Worm (Caenorhabditis elegans) whole organism, L1 larva: Measurements from ENCODE around the gene R11E3.19.

ENCODE experiments used
- F16B12.6 ChIP-seq: fragments of 150-350 bp; optimal IDR thresholded peaks from 2 replicates; lab custom pipeline; 2014; ENCODE audit warnings: missing biosample characterization, missing genetic modification characterization
- Y116A8C.19 ChIP-seq: sonication (generic microtip); optimal IDR thresholded peaks from 2 replicates; lab custom pipeline; 2016; ENCODE audit warnings: missing compliant biosample characterization, missing genetic modification characterization, borderline replicate concordance
- aly-2 ChIP-seq: fragments of 150-350 bp; optimal IDR thresholded peaks from 2 replicates; lab custom pipeline; 2014; ENCODE audit warnings: missing biosample characterization, missing genetic modification characterization
- ama-1 ChIP-seq: fragments of 150-350 bp; optimal IDR thresholded peaks from 2 replicates; lab custom pipeline; 2014
- ceh-82 ChIP-seq, 3 experiments: fragments of 150-350 bp in 1 of 3; sonication (generic microtip) in 2 of 3; optimal IDR thresholded peaks; 2 replicates each; lab custom pipeline; 2014 to 2017; ENCODE audit warnings: missing biosample characterization in 3 of 3, missing genetic modification characterization in 3 of 3
- ceh-90 ChIP-seq: sonication (generic microtip); optimal IDR thresholded peaks from 2 replicates; lab custom pipeline; 2016; ENCODE audit warnings: missing genetic modification characterization, missing compliant biosample characterization
- dpl-1 ChIP-seq, 3 experiments: fragments of 150-350 bp in 2 of 3; sonication (generic microtip) in 1 of 3; optimal IDR thresholded peaks; 2 replicates each; lab custom pipeline; 2014 to 2017; ENCODE audit warnings: missing biosample characterization in 3 of 3, missing genetic modification characterization in 3 of 3, missing genetic modification reagents in 3 of 3
- egl-13 ChIP-seq: sonication (generic microtip); optimal IDR thresholded peaks from 2 replicates; lab custom pipeline; 2016; ENCODE audit warnings: missing genotype, missing genetic modification reagents, missing genetic modification characterization, missing compliant biosample characterization
- egl-27 ChIP-seq, 2 experiments: fragments of 150-350 bp in 1 of 2; sonication (generic microtip); optimal IDR thresholded peaks; 3 replicates each; lab custom pipeline; 2017 to 2018; ENCODE audit warnings: missing biosample characterization in 2 of 2, missing genetic modification characterization in 2 of 2, missing genetic modification reagents in 2 of 2
- fkh-10 ChIP-seq: sonication (generic microtip); optimal IDR thresholded peaks from 2 replicates; lab custom pipeline; 2017; ENCODE audit warnings: missing biosample characterization, missing genetic modification reagents, missing genetic modification characterization
- fkh-8 ChIP-seq: sonication (generic microtip); optimal IDR thresholded peaks from 2 replicates; lab custom pipeline; 2016; ENCODE audit warnings: mild to moderate bottlenecking, missing genetic modification characterization, missing compliant biosample characterization
- fos-1 ChIP-seq: fragments of 150-350 bp; optimal IDR thresholded peaks from 2 replicates; lab custom pipeline; 2014; ENCODE audit warnings: missing biosample characterization, missing genetic modification characterization
- hpl-2 ChIP-seq: fragments of 150-350 bp; optimal IDR thresholded peaks from 2 replicates; lab custom pipeline; 2014; ENCODE audit warnings: missing biosample characterization, missing genetic modification reagents, missing genetic modification characterization
- isw-1 ChIP-seq: fragments of 200-800 bp; sonication (Bioruptor generic); IDR thresholded peaks from 2 replicates; pipeline ENCODE4 v1.3.6; 2022; ENCODE audit warnings: missing genetic modification characterization, missing compliant biosample characterization
- lin-13 ChIP-seq: fragments of 150-350 bp; optimal IDR thresholded peaks from 2 replicates; lab custom pipeline; 2014; ENCODE audit warnings: missing biosample characterization, missing genetic modification reagents, missing genetic modification characterization
- lin-14 ChIP-seq: fragments of 200-800 bp; sonication (Bioruptor generic); optimal IDR thresholded peaks from 2 replicates; lab custom pipeline; 2018; ENCODE audit warnings: mild to moderate bottlenecking, missing genetic modification characterization, moderate library complexity, missing compliant biosample characterization
- lin-15B ChIP-seq: fragments of 150-350 bp; sonication (generic microtip); optimal IDR thresholded peaks from 3 replicates; lab custom pipeline; 2014; ENCODE audit warnings: missing biosample characterization, missing genetic modification characterization
- lin-35 ChIP-seq, 2 experiments: fragments of 150-350 bp; optimal IDR thresholded peaks; 2 replicates each; lab custom pipeline; 2014; ENCODE audit warnings: missing biosample characterization in 2 of 2, missing genetic modification characterization in 2 of 2, missing genetic modification reagents in 2 of 2
- lsy-2 ChIP-seq, 2 experiments: fragments of 150-350 bp; optimal IDR thresholded peaks; 2 replicates each; lab custom pipeline; 2014; ENCODE audit warnings: missing biosample characterization in 2 of 2, missing genetic modification characterization in 2 of 2
- mab-9 ChIP-seq: fragments of 200-800 bp; sonication (Bioruptor generic); IDR thresholded peaks from 2 replicates; pipeline ENCODE4 v1.3.6; 2022; ENCODE audit warnings: missing genetic modification reagents, missing genetic modification characterization, missing compliant biosample characterization
- nhr-11 ChIP-seq: fragments of 150-350 bp; optimal IDR thresholded peaks from 2 replicates; lab custom pipeline; 2014; ENCODE audit warnings: missing biosample characterization, missing genetic modification characterization
- nhr-28 ChIP-seq: fragments of 150-350 bp; optimal IDR thresholded peaks from 2 replicates; lab custom pipeline; 2014; ENCODE audit warnings: missing biosample characterization, missing genetic modification characterization
- nhr-47 ChIP-seq: sonication (generic microtip); optimal IDR thresholded peaks from 2 replicates; lab custom pipeline; 2016; ENCODE audit warnings: mild to moderate bottlenecking, missing genetic modification characterization, moderate library complexity, missing compliant biosample characterization
- nhr-77 ChIP-seq: fragments of 150-350 bp; optimal IDR thresholded peaks from 2 replicates; lab custom pipeline; 2014; ENCODE audit warnings: missing biosample characterization, missing genetic modification characterization
- pax-3 ChIP-seq: fragments of 200-800 bp; sonication (Bioruptor generic); optimal IDR thresholded peaks from 2 replicates; lab custom pipeline; 2018; ENCODE audit warnings: mild to moderate bottlenecking, missing genetic modification characterization, moderate library complexity, missing compliant biosample characterization
- rnt-1 ChIP-seq: sonication (generic microtip); optimal IDR thresholded peaks from 2 replicates; lab custom pipeline; 2016; ENCODE audit warnings: mild to moderate bottlenecking, missing genetic modification characterization, moderate library complexity, missing compliant biosample characterization
- snu-23 ChIP-seq: sonication (generic microtip); optimal IDR thresholded peaks from 2 replicates; lab custom pipeline; 2016; ENCODE audit warnings: missing genetic modification characterization, missing compliant biosample characterization
- sptf-1 ChIP-seq: fragments of 150-350 bp; optimal IDR thresholded peaks from 2 replicates; lab custom pipeline; 2014; ENCODE audit warnings: missing biosample characterization, missing genetic modification characterization
- sup-37 ChIP-seq: fragments of 200-800 bp; sonication (Bioruptor generic); optimal IDR thresholded peaks from 2 replicates; lab custom pipeline; 2018; ENCODE audit warnings: mild to moderate bottlenecking, missing genetic modification characterization, missing compliant biosample characterization
- tbx-2 ChIP-seq: sonication (generic microtip); optimal IDR thresholded peaks from 2 replicates; lab custom pipeline; 2016; ENCODE audit warnings: missing genetic modification characterization, missing compliant biosample characterization
- unc-130 ChIP-seq: fragments of 150-350 bp; optimal IDR thresholded peaks from 2 replicates; lab custom pipeline; 2017; ENCODE audit warnings: missing biosample characterization, missing genetic modification characterization, inconsistent platforms
- unc-30 ChIP-seq: sonication (generic microtip); optimal IDR thresholded peaks from 2 replicates; lab custom pipeline; 2017; ENCODE audit warnings: missing biosample characterization, missing genetic modification characterization
- unc-98 ChIP-seq: fragments of 200-800 bp; sonication (Bioruptor generic); IDR thresholded peaks from 2 replicates; pipeline ENCODE4 v1.3.6; 2022; ENCODE audit warnings: missing genetic modification characterization, missing compliant biosample characterization
- xbp-1 ChIP-seq: sonication (generic microtip); optimal IDR thresholded peaks from 2 replicates; lab custom pipeline; 2016; ENCODE audit warnings: missing genetic modification characterization, missing compliant biosample characterization
- ztf-4 ChIP-seq: fragments of 150-350 bp; optimal IDR thresholded peaks from 2 replicates; lab custom pipeline; 2014; ENCODE audit warnings: missing biosample characterization, missing genetic modification characterization

The R11E3.19 gene

DNA sequence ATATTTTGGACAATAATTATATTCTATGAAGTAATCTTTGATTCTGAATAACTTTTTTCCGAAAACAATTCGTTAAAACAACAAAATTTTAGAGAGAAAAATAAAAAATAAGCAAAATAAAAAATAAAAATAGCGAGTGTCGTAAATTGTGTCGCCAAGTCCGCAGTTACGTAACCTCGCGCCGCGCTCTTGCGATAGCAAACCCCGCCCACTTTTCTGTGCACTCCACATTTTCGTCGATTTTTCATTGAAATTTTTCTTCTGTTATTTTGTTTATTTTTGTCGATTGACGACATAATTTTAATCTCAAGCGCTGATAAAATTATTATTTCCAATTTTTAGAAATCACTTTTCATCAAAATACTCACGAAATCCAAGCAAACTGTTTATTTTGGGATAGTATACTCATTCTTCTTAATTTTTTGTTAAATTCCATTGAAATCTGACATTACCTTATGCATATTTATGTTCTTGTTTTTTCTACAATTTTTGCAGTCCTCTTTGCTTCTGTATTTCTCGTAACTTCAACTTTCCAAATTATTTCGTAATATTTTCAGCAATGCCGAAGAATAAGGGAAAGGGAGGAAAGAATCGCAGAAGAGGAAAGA lies 34.6 kb upstream of the R11E3.19 start, which contains the start of gene eif-1.A (continued):
- peak; percentile 4 for TF ChIP-seq fos-1 (tag; lab: Kevin White, UChicago)
- TF ChIP-seq F16B12.6 (tag; lab: Kevin White, UChicago) = peak; percentile 82
- TF ChIP-seq fkh-8 (tag; lab: Kevin White, UChicago) = peak; percentile 34
- peak; percentile 51 for TF ChIP-seq rnt-1 (tag; lab: Kevin White, UChicago)
- TF ChIP-seq snu-23 = peak; percentile 75
- TF ChIP-seq dpl-1 (GFP tag; optimal IDR thresholded peaks at IDR 0.05; lab: Kevin White, UChicago) = peak; percentile 54 to 72 (median 59)
- TF ChIP-seq hpl-2 (GFP tag; lab: Kevin White, UChicago) = peak; percentile 26
- no peak for TF ChIP-seq mab-9 (GFP tag; lab: Robert Waterston, UW)
- peak; percentile 54 to 75 for TF ChIP-seq lin-35 (GFP tag; optimal IDR thresholded peaks at IDR 0.05; lab: Kevin White, UChicago)
- peak; percentile 59 for TF ChIP-seq lin-15B (tag; lab: Kevin White, UChicago)
- TF ChIP-seq nhr-47 (tag; lab: Kevin White, UChicago) = peak; percentile 61
- peak; percentile 63 to 85 for TF ChIP-seq lsy-2 (tag; optimal IDR thresholded peaks at IDR 0.05; lab: Kevin White, UChicago)
- peak; percentile 72 for TF ChIP-seq unc-130 (tag; lab: Kevin White, UChicago)
- no peak for TF ChIP-seq unc-30 (tag; lab: Kevin White, UChicago)
- TF ChIP-seq ceh-82 (tag; optimal IDR thresholded peaks at IDR 0.05; lab: Kevin White, UChicago) = peak; percentile 18 to 62 (median 43)
- peak; percentile 6 for TF ChIP-seq lin-13 (GFP tag; lab: Kevin White, UChicago)
- peak; percentile 35 for TF ChIP-seq tbx-2 (tag; lab: Kevin White, UChicago)
- no peak for TF ChIP-seq ztf-4 (tag; lab: Kevin White, UChicago)

DNA sequence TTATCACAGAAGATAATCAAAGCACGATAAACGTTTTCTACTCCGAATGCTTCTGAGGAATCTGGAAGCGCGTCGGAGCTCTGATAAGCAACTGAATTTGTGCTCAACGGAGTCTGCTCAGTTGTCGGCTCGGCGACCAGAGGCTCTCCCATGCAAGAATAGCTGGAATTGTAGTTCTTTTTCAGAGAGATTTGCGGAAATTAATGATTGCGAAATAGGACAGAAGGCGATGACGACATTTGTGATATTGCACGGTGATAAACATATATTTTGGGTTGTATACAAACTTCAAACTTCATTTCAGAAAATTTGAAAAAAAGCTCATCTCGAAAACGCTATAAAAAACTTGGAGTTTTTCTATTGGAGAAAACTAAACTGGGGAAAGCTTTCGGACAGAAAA lies 33.9 kb upstream of the R11E3.19 start, which contains the start of gene H06H21.37:
Gene H06H21.37 (minus strand): TSS at position 162 of the 400 bp plus-strand sequence.
- no peak for TF ChIP-seq nhr-77 (tag; lab: Kevin White, UChicago)
- TF ChIP-seq fkh-10 (GFP tag; lab: Kevin White, UChicago) = no peak
- TF ChIP-seq pax-3 (tag; lab: Kevin White, UChicago) = no peak
- TF ChIP-seq xbp-1 (tag; lab: Kevin White, UChicago) = no peak

DNA sequence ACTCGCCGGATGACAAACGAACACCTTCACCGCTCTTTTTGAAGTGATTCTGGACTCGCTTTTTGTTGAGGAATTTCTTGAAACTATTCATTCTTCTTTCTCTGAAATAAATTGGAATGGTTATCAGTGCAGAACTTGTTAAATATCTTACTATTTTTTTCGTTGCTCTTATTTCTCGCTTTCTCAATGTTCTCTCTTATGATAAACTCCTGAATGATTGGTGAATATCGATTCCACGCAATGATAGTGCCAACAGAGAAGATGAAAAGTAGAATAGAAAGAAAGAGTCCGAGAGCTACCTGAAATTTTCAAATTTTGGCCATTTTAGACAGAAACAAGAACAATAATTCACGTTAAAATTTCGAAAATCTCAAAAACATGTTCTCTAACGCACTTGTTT lies 33.5 kb upstream of the R11E3.19 start, which contains the start of gene ubxn-6:
Gene ubxn-6 (minus strand): TSS at position 101 of the 400 bp plus-strand sequence.
- TF ChIP-seq nhr-28 (no peak), unc-30 (tag; lab: Kevin White, UChicago) (no peak), unc-98 (GFP tag; lab: Robert Waterston, UW) (no peak), nhr-11 (tag; lab: Kevin White, UChicago) (no peak), isw-1 (GFP tag; lab: Robert Waterston, UW) (no peak), Y116A8C.19 (tag; lab: Kevin White, UChicago) (no peak), F16B12.6 (tag; lab: Kevin White, UChicago) (no peak), lin-14 (GFP tag; lab: Kevin White, UChicago) (no peak), egl-27 (tag; optimal IDR thresholded peaks at IDR 0.05; lab: Kevin White, UChicago) (no peak), ceh-90 (no peak), sptf-1 (tag; lab: Kevin White, UChicago) (no peak), sup-37 (no peak), lin-35 (GFP tag; optimal IDR thresholded peaks at IDR 0.05; lab: Kevin White, UChicago) (no peak), egl-13 (tag; lab: Kevin White, UChicago) (no peak)

DNA sequence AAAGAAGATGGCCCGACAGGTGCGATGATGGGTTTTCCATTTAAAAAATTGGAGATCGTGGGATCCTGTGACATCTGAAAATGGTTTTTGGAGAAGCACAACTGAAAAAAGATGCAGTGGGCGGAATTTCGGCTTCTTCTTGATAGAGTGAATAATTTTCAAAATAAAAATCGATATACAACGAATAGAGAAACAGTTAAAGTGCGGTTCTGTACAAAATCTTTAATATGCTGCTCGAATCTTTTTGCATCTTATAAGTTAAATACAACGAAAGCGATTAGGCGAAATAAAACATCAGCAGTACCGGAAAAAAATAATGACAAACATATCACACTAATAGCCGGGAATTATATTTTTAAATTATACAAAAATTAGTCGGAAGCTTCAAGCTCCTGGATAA lies 31.3 kb upstream of the R11E3.19 start, which contains the start of gene H06H21.11:
Gene H06H21.11 (minus strand): TSS at position 101 of the 400 bp plus-strand sequence.
- TF ChIP-seq aly-2 (tag; lab: Kevin White, UChicago) = no peak
- TF ChIP-seq fkh-10 (GFP tag; lab: Kevin White, UChicago) = no peak
- TF ChIP-seq ama-1 (lab: Kevin White, UChicago) = no peak
- no peak for TF ChIP-seq lsy-2 (tag; optimal IDR thresholded peaks at IDR 0.05; lab: Kevin White, UChicago)
- TF ChIP-seq, all 84 proteins: peak for 0
